Worm (Caenorhabditis elegans) whole organism, L3 larva: Measurements from ENCODE around the gene fbxa-98.
A peak's percentile ranks its signal among the peaks of the same experiment; 100 is the strongest.

ENCODE experiments used
- R02D3.7 ChIP-seq: fragments of 150-350 bp; optimal IDR thresholded peaks from 2 replicates; lab custom pipeline; 2014; ENCODE audit warnings: missing biosample characterization, missing genetic modification characterization
- aly-2 ChIP-seq: fragments of 150-350 bp; optimal IDR thresholded peaks from 2 replicates; lab custom pipeline; 2014; ENCODE audit warnings: missing biosample characterization, missing genetic modification characterization
- ceh-28 ChIP-seq: fragments of 150-350 bp; optimal IDR thresholded peaks from 2 replicates; lab custom pipeline; 2014; ENCODE audit warnings: missing biosample characterization, missing genetic modification reagents, missing genetic modification characterization
- ceh-82 ChIP-seq: fragments of 150-350 bp; optimal IDR thresholded peaks from 2 replicates; lab custom pipeline; 2014; ENCODE audit warnings: missing biosample characterization, missing genetic modification characterization
- ceh-9 ChIP-seq: sonication (generic microtip); optimal IDR thresholded peaks from 2 replicates; lab custom pipeline; 2018; ENCODE audit warnings: missing biosample characterization, missing genetic modification characterization
- daf-12 ChIP-seq: fragments of 150-350 bp; optimal IDR thresholded peaks from 2 replicates; lab custom pipeline; 2014; ENCODE audit warnings: missing biosample characterization, missing genetic modification reagents, missing genetic modification characterization
- egl-5 ChIP-seq: fragments of 150-350 bp; optimal IDR thresholded peaks from 2 replicates; lab custom pipeline; 2017; ENCODE audit warnings: missing biosample characterization, missing genetic modification reagents, missing genetic modification characterization, inconsistent platforms
- elt-1 ChIP-seq: fragments of 150-350 bp; optimal IDR thresholded peaks from 2 replicates; lab custom pipeline; 2014; ENCODE audit warnings: missing biosample characterization, missing genetic modification characterization
- elt-2 ChIP-seq: sonication (generic microtip); optimal IDR thresholded peaks from 2 replicates; lab custom pipeline; 2016; ENCODE audit warnings: missing genetic modification reagents, mild to moderate bottlenecking, missing genetic modification characterization, missing compliant biosample characterization
- elt-3 ChIP-seq, 3 experiments: fragments of 150-350 bp in 1 of 3; sonication (generic microtip) in 2 of 3; optimal IDR thresholded peaks; 2 replicates in 2 of 3; 4 replicates in 1 of 3; lab custom pipeline; 2014 to 2017; ENCODE audit warnings: missing biosample characterization in 3 of 3, missing genetic modification characterization in 3 of 3
- eor-1 ChIP-seq, 2 experiments: fragments of 150-350 bp; optimal IDR thresholded peaks; 2 replicates each; lab custom pipeline; 2014 to 2018; ENCODE audit warnings: missing biosample characterization in 2 of 2, missing genetic modification characterization in 2 of 2
- fkh-10 ChIP-seq: sonication (generic microtip); optimal IDR thresholded peaks from 2 replicates; lab custom pipeline; 2017; ENCODE audit warnings: missing biosample characterization, missing genetic modification reagents, missing genetic modification characterization
- fos-1 ChIP-seq: fragments of 150-350 bp; optimal IDR thresholded peaks from 2 replicates; lab custom pipeline; 2014; ENCODE audit warnings: missing biosample characterization, missing genetic modification characterization
- hmg-11 ChIP-seq: sonication (generic microtip); optimal IDR thresholded peaks from 2 replicates; lab custom pipeline; 2016; ENCODE audit warnings: missing genetic modification characterization, missing compliant biosample characterization
- lin-15B ChIP-seq: fragments of 150-350 bp; optimal IDR thresholded peaks from 2 replicates; lab custom pipeline; 2014; ENCODE audit warnings: missing biosample characterization, missing genetic modification characterization
- lin-39 ChIP-seq: fragments of 150-350 bp; optimal IDR thresholded peaks from 2 replicates; lab custom pipeline; 2018; ENCODE audit warnings: missing biosample characterization, missing genetic modification reagents, missing genetic modification characterization
- lsy-12 ChIP-seq: sonication (generic microtip); optimal IDR thresholded peaks from 2 replicates; lab custom pipeline; 2016; ENCODE audit warnings: mild to moderate bottlenecking, missing genetic modification characterization, missing compliant biosample characterization
- mdl-1 ChIP-seq: fragments of 150-350 bp; optimal IDR thresholded peaks from 2 replicates; lab custom pipeline; 2014; ENCODE audit warnings: missing biosample characterization, missing genetic modification characterization
- nhr-11 ChIP-seq: fragments of 150-350 bp; optimal IDR thresholded peaks from 2 replicates; lab custom pipeline; 2014; ENCODE audit warnings: missing biosample characterization, missing genetic modification characterization
- nhr-12 ChIP-seq: fragments of 150-350 bp; optimal IDR thresholded peaks from 2 replicates; lab custom pipeline; 2014; ENCODE audit warnings: missing biosample characterization, missing genetic modification characterization
- nhr-237 ChIP-seq: fragments of 150-350 bp; optimal IDR thresholded peaks from 2 replicates; lab custom pipeline; 2014; ENCODE audit warnings: missing biosample characterization, missing genetic modification characterization
- nhr-25 ChIP-seq: sonication (generic microtip); optimal IDR thresholded peaks from 2 replicates; lab custom pipeline; 2017; ENCODE audit warnings: missing biosample characterization, missing genetic modification characterization
- nhr-28 ChIP-seq: fragments of 150-350 bp; optimal IDR thresholded peaks from 2 replicates; lab custom pipeline; 2014; ENCODE audit warnings: missing biosample characterization, missing genetic modification characterization
- nhr-76 ChIP-seq: fragments of 150-350 bp; sonication (generic microtip); optimal IDR thresholded peaks from 5 replicates; lab custom pipeline; 2014; ENCODE audit warnings: missing biosample characterization, missing genetic modification characterization
- nhr-77 ChIP-seq: fragments of 150-350 bp; optimal IDR thresholded peaks from 2 replicates; lab custom pipeline; 2014; ENCODE audit warnings: missing biosample characterization, missing genetic modification characterization
- pha-4 ChIP-seq: fragments of 150-350 bp; optimal IDR thresholded peaks from 2 replicates; lab custom pipeline; 2014; ENCODE audit warnings: missing biosample characterization, missing genetic modification reagents, missing genetic modification characterization
- pqm-1 ChIP-seq: fragments of 150-350 bp; optimal IDR thresholded peaks from 2 replicates; lab custom pipeline; 2017; ENCODE audit warnings: missing biosample characterization, missing genetic modification characterization, inconsistent platforms
- sea-2 ChIP-seq: fragments of 150-350 bp; sonication (generic microtip); optimal IDR thresholded peaks from 4 replicates; lab custom pipeline; 2014; ENCODE audit warnings: missing biosample characterization, missing genetic modification reagents, missing genetic modification characterization
- skn-1 ChIP-seq: fragments of 150-350 bp; optimal IDR thresholded peaks from 2 replicates; lab custom pipeline; 2014; ENCODE audit warnings: missing biosample characterization, missing genetic modification characterization
- tbx-2 ChIP-seq: sonication (generic microtip); optimal IDR thresholded peaks from 2 replicates; lab custom pipeline; 2016; ENCODE audit warnings: mild to moderate bottlenecking, missing genetic modification characterization, missing compliant biosample characterization
- unc-62 ChIP-seq: fragments of 150-350 bp; sonication (generic microtip); optimal IDR thresholded peaks from 4 replicates; lab custom pipeline; 2014; ENCODE audit warnings: missing biosample characterization, missing genetic modification reagents, missing genetic modification characterization
- zag-1 ChIP-seq: fragments of 150-350 bp; optimal IDR thresholded peaks from 2 replicates; lab custom pipeline; 2014; ENCODE audit warnings: missing biosample characterization, missing genetic modification characterization
- ztf-11 ChIP-seq: fragments of 150-350 bp; optimal IDR thresholded peaks from 2 replicates; lab custom pipeline; 2014; ENCODE audit warnings: missing biosample characterization, missing genetic modification characterization
- ztf-4 ChIP-seq: fragments of 150-350 bp; optimal IDR thresholded peaks from 2 replicates; lab custom pipeline; 2014; ENCODE audit warnings: missing biosample characterization, missing genetic modification characterization

fbxa-98 gene

DNA sequence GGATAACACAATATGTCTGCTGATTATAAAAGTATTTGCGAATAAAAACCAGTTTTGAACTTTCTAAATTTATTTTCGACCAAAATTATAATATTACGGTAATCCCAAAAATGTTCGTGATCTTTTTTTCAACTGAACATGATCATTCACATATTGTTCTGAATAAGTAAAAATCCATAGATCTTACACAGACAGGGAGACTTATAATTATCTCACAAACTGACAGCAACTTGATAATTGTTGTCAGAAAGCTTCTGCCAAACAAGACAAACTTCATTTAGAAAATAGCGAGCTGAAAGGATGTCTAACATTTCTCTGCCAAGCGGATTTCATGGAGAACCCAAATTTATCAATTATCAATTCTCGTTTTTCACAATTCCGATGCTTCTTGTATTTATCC, 6.7 kb upstream of the fbxa-98 start, which contains the start of gene sru-21:
Gene sru-21 (plus strand): TSS at position 301 of the 400 bp plus-strand sequence.
- TF ChIP-seq fkh-10 (GFP tag; lab: Kevin White, UChicago) (no peak), nhr-76 (tag; lab: Kevin White, UChicago) (no peak), ceh-82 (no peak), nhr-11 (tag; lab: Kevin White, UChicago) (no peak), pha-4 (tag; lab: Kevin White, UChicago) (no peak), lin-39 (tag; lab: Kevin White, UChicago) (no peak), elt-3 (tag; optimal IDR thresholded peaks at IDR 0.05; lab: Kevin White, UChicago) (no peak), nhr-12 (tag; lab: Kevin White, UChicago) (no peak), daf-12 (tag; lab: Kevin White, UChicago) (no peak), ztf-4 (tag; lab: Kevin White, UChicago) (no peak)

DNA sequence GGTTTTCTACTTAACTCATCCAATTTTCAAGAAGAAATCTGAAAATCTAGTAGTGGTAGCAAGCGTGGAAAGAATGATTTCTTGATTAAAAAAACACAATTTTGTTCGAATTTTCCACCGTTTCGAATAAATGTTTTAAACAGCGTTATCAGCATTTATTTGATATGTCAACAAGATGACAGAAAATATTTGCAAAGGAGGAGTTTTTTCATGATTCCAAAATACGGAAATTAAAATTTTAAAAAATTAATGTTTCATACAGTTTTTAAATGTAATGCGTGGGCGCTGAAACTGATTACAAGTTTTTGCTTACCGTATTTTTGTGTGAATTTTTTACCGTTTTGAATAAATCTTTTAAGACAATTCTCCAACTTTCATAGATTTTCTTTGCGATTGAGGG, 594 bp upstream of the fbxa-98 start:
- TF ChIP-seq pha-4 (tag; lab: Kevin White, UChicago), result peak; percentile 22
- no peak for TF ChIP-seq aly-2 (tag; lab: Kevin White, UChicago)

DNA sequence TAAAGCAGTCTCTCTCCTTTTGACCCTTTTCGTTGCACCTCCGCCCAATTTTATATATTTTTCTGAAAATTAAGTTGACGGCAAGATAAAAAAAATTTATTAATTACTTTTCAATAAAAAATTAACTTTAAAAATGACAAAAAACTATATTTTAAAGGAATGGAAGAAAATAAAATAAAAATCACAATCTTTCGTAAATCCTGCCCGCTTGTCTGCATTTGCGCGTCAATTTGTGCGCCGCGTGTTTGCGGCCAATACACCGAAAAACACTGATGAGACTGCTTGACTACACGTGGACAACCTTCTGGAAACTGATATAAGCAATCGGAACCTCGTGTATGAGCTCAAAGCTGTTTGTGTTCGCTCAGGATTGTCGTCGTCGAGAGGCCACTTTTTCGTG, 3.8 kb downstream of the fbxa-98 start, which contains the start of gene C08F11.7:
Gene C08F11.7 (plus strand): TSS at position 301 of the 400 bp plus-strand sequence.
- no peak for TF ChIP-seq elt-1 (tag; lab: Kevin White, UChicago)
- no peak for TF ChIP-seq elt-3 (tag; optimal IDR thresholded peaks at IDR 0.05; lab: Kevin White, UChicago)
- TF ChIP-seq pha-4 (tag; lab: Kevin White, UChicago), result no peak
- no peak for TF ChIP-seq tbx-2 (tag; lab: Kevin White, UChicago)

DNA sequence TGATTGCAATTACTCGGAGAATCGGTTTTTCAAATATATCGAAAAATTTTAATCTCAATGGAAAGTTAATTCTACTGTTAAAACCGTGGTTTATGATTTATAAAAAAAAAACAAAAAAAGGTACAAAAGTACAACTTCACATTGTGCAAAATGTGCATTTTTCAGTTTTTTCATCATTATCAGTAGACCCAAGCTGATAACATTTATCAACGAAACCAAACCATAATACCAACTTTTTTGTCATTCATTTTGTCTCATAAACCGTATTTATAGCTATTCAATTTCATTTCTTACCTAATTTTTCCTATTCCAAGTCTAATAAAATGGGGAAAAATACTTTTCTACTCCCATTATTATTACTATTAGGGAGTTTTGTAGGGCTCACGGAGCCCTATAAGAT, 5.8 kb downstream of the fbxa-98 start, which contains the start of gene ugt-22:
Gene ugt-22 (plus strand): TSS at position 234 of the 400 bp plus-strand sequence.
- peak; percentile 83 for TF ChIP-seq pqm-1 (tag; lab: Kevin White, UChicago)
- peak; percentile 86 for TF ChIP-seq elt-2 (tag; lab: Kevin White, UChicago)
- no peak for TF ChIP-seq ceh-9
- TF ChIP-seq skn-1 (tag; lab: Kevin White, UChicago), result peak; percentile 22
- no peak for TF ChIP-seq lin-15B
- no peak for TF ChIP-seq nhr-25 (tag; lab: Kevin White, UChicago)
- no peak for TF ChIP-seq nhr-11 (tag; lab: Kevin White, UChicago)
- no peak for TF ChIP-seq zag-1

DNA sequence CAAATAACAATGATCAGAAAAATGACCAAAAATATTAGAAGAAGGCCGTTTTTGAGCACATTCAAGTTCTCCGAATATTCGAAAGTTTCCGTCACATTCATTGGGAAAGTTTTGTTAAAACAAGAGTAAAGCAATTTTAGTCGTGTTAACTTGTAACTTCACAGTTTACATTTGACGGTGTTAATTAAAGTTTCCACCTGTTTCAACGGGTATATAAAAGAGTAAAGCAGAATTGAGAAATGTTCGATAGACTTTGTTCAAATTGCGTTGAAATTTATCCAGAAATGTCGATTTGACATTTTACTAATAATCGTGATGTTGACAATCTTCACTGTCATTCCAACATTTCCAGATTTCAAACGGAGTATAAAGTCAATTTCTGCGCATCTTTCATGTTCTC, 12.6 kb downstream of the fbxa-98 start, which contains the start of gene srz-29:
Gene srz-29 (minus strand): TSS at position 101 of the 400 bp plus-strand sequence.
- TF ChIP-seq nhr-12 (tag; lab: Kevin White, UChicago) (no peak), fos-1 (no peak), lin-39 (tag; lab: Kevin White, UChicago) (no peak), egl-5 (no peak), nhr-237 (tag; lab: Kevin White, UChicago) (no peak), lin-15B (no peak), pqm-1 (tag; lab: Kevin White, UChicago) (no peak), elt-2 (tag; lab: Kevin White, UChicago) (no peak), lsy-12 (tag; lab: Kevin White, UChicago) (no peak), nhr-77 (tag; lab: Kevin White, UChicago) (no peak), mdl-1 (no peak), unc-62 (no peak), hmg-11 (tag; lab: Kevin White, UChicago) (no peak), ceh-28 (tag; lab: Kevin White, UChicago) (no peak), nhr-76 (tag; lab: Kevin White, UChicago) (no peak), fkh-10 (GFP tag; lab: Kevin White, UChicago) (no peak), ceh-9 (no peak), sea-2 (GFP tag; lab: Kevin White, UChicago) (no peak)
- TF ChIP-seq, all 47 proteins: peak for 0

DNA sequence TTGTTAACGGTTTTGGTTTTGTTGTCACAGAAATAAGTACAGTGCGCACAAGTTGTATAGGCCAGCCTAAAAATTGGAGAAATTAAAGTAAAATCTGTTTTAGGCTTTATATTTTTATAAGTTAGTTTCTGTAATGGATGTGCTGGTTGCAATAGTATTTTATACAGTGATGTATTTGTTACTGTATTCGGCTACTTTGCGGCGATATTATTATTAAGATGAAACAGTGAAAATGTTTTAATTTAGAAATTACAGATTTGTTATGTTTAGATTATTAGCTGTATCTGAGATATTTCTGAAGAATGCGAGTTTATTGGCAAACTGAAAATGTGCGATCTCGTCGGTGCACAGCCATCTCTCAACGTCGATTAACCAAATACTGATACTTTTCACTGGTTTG, 14.4 kb downstream of the fbxa-98 start, which contains the start of gene ule-4:
Gene ule-4 (minus strand): TSS at position 101 of the 400 bp plus-strand sequence.
- TF ChIP-seq eor-1 (tag; optimal IDR thresholded peaks at IDR 0.05; lab: Kevin White, UChicago) (no peak), nhr-12 (tag; lab: Kevin White, UChicago) (no peak), R02D3.7 (no peak), nhr-237 (tag; lab: Kevin White, UChicago) (no peak), nhr-28 (tag; lab: Kevin White, UChicago) (no peak), ztf-11 (tag; lab: Kevin White, UChicago) (no peak), lin-15B (no peak), elt-1 (tag; lab: Kevin White, UChicago) (no peak)
